Fruit fly (Drosophila melanogaster) whole organism, larva: ENCODE results near the gene CG8673.

ENCODE experiments used
- noc ChIP-seq: fragments of 200-800 bp; sonication (Bioruptor generic); optimal IDR thresholded peaks from 3 replicates; lab custom pipeline; 2019; ENCODE audit warnings: missing biosample characterization, mild to moderate bottlenecking, missing genetic modification characterization, moderate library complexity

Gene CG8673

dm6 chr2L:8162307-8163024 is 38.3 kb downstream of the CG8673 start, which contains the start of gene Acbp1:
Gene Acbp1 (minus strand): TSS chr2L:8162452.
- TF ChIP-seq noc (tag; lab: Kevin White, UChicago), result peak; percentile 98

dm6 chr2L:8163025-8163351 is 38.9 kb downstream of the CG8673 start, which contains the start of gene Piezo:
Gene Piezo (plus strand): TSS chr2L:8163073.
- TF ChIP-seq noc (tag; lab: Kevin White, UChicago), result no peak

- TF ChIP-seq noc (tag; lab: Kevin White, UChicago), result peak; percentile 65
Observed at dm6 chr2L:8163588-8164166, 39.5 kb downstream of the CG8673 start.

dm6 chr2L:8164219-8164618 is 40.1 kb downstream of the CG8673 start:
- TF ChIP-seq noc (tag; lab: Kevin White, UChicago), result no peak

dm6 chr2L:8165800-8166576 is 41.9 kb downstream of the CG8673 start:
- no peak for TF ChIP-seq noc (tag; lab: Kevin White, UChicago)

dm6 chr2L:8168075-8168474 is 43.9 kb downstream of the CG8673 start:
- TF ChIP-seq noc (tag; lab: Kevin White, UChicago), result no peak

- TF ChIP-seq noc (tag; lab: Kevin White, UChicago), result no peak
Observed at dm6 chr2L:8170600-8171182, 46.6 kb downstream of the CG8673 start.

- no peak for TF ChIP-seq noc (tag; lab: Kevin White, UChicago)
Observed at dm6 chr2L:8171544-8171943, 47.4 kb downstream of the CG8673 start.
